Worm (Caenorhabditis elegans): ENCODE results near the gene rab-33.

rab-33 gene

ce11 chrIII:10488052-10488451 is 15.6 kb downstream of the rab-33 start, which contains the start of gene ptr-25:
ptr-25 (plus strand) TSS chrIII:10488124.
- no peak for TF ChIP-seq nhr-90 (tag; optimal IDR thresholded peaks at IDR 0.05)
- TF ChIP-seq lir-1 (GFP tag; conservative IDR thresholded peaks at IDR 0.05): no peak
- no peak for TF ChIP-seq efl-1 (GFP tag; optimal IDR thresholded peaks at IDR 0.05)
- no peak for TF ChIP-seq die-1 (tag; optimal IDR thresholded peaks at IDR 0.05)
- TF ChIP-seq snpc-1.1 (tag; optimal IDR thresholded peaks at IDR 0.05; ENCODE audit: insufficient read depth): no peak
- TF ChIP-seq gei-17 (GFP tag; optimal IDR thresholded peaks at IDR 0.05): no peak
- no peak for TF ChIP-seq zfh-2 (GFP tag; conservative IDR thresholded peaks at IDR 0.05)
- TF ChIP-seq madf-10 (tag; optimal IDR thresholded peaks at IDR 0.05): no peak
- no peak for TF ChIP-seq F57A8.1 (GFP tag; optimal IDR thresholded peaks at IDR 0.05)
- no peak for TF ChIP-seq tbp1 (GFP tag; optimal IDR thresholded peaks at IDR 0.05)
- no peak for TF ChIP-seq sea-2 (GFP tag; IDR thresholded peaks at IDR 0.05)
- no peak for TF ChIP-seq mes-4 (tag; optimal IDR thresholded peaks at IDR 0.05)
- no peak for TF ChIP-seq C06A6.2 (GFP tag; conservative IDR thresholded peaks at IDR 0.05)
- no peak for TF ChIP-seq ztf-18 (tag; optimal IDR thresholded peaks at IDR 0.05)
- no peak for TF ChIP-seq pha-4 (tag; optimal IDR thresholded peaks at IDR 0.05)
- no peak for TF ChIP-seq let-607 (tag; optimal IDR thresholded peaks at IDR 0.05)
- TF ChIP-seq aptf-2 (GFP tag; conservative IDR thresholded peaks at IDR 0.05): no peak
- TF ChIP-seq hsf-1 (GFP tag; IDR thresholded peaks at IDR 0.05): no peak
- TF ChIP-seq snpc-1.3 (tag; optimal IDR thresholded peaks at IDR 0.05; ENCODE audit: insufficient read depth): no peak

- TF ChIP-seq mcd-1 (GFP tag; IDR thresholded peaks at IDR 0.05): no peak
- TF ChIP-seq hlh-26 (GFP tag; conservative IDR thresholded peaks at IDR 0.05): no peak
- TF ChIP-seq F23B12.7 (tag; optimal IDR thresholded peaks at IDR 0.05; ENCODE audit: insufficient read depth): no peak
- no peak for TF ChIP-seq atf-7 (tag; optimal IDR thresholded peaks at IDR 0.05)
- TF ChIP-seq die-1 (tag; optimal IDR thresholded peaks at IDR 0.05): no peak
- TF ChIP-seq madf-3 (GFP tag; IDR thresholded peaks at IDR 0.05): no peak
- no peak for TF ChIP-seq attf-5 (GFP tag; optimal IDR thresholded peaks at IDR 0.05)
- TF ChIP-seq snpc-1.1 (tag; optimal IDR thresholded peaks at IDR 0.05; ENCODE audit: insufficient read depth): no peak
- no peak for TF ChIP-seq snpc-3.4 (tag; optimal IDR thresholded peaks at IDR 0.05)
- no peak for TF ChIP-seq Y53G8AR.9 (GFP tag; conservative IDR thresholded peaks at IDR 0.05)
- no peak for TF ChIP-seq bed-1 (GFP tag; IDR thresholded peaks at IDR 0.05)
- TF ChIP-seq bed-2 (GFP tag; IDR thresholded peaks at IDR 0.05): no peak
- TF ChIP-seq K11D2.4 (GFP tag; IDR thresholded peaks at IDR 0.05): no peak
Measured at ce11 chrIII:10486455-10486854, 17.2 kb downstream of the rab-33 start.

DNA sequence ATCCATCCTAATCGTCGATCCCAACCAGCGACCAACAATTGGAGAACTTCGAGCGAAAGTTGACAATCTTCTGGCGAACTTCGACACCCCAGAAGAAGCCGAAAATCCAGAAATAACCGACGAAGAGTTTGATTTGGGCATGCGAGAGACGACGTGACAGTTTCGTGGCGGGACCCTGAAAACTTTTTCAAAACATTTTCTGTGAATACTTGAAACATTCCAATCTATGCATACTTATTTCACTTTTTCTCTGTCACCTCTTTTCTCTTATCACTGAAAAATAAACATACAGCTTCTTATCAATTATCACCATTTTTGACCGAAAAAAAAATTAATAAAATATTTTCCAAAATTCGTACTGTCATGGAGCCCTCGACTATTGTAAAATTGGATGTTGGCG is 21.7 kb downstream of the rab-33 start, which contains the start of gene D2045.8:
Gene D2045.8, plus strand, starts transcription at position 301 of the 400 bp plus-strand sequence.
- TF ChIP-seq F22D6.2 (tag; optimal IDR thresholded peaks at IDR 0.05) (no peak), ama-1 (optimal IDR thresholded peaks at IDR 0.05) (no peak), ama-1 (GFP tag; optimal IDR thresholded peaks at IDR 0.05) (no peak), lin-35 (GFP tag; optimal IDR thresholded peaks at IDR 0.05) (no peak), B0336.3 (GFP tag; IDR thresholded peaks at IDR 0.05) (no peak), ztf-25 (GFP tag; IDR thresholded peaks at IDR 0.05) (no peak), hsf-1 (GFP tag; IDR thresholded peaks at IDR 0.05) (no peak), zim-3 (tag; optimal IDR thresholded peaks at IDR 0.05) (no peak), pha-4 (tag; optimal IDR thresholded peaks at IDR 0.05) (no peak), rpc-1 (optimal IDR thresholded peaks at IDR 0.05) (no peak), rpc-1 (tag; optimal IDR thresholded peaks at IDR 0.05) (no peak), tlf-1 (GFP tag; optimal IDR thresholded peaks at IDR 0.05) (no peak), Y53F4B.3 (GFP tag; IDR thresholded peaks at IDR 0.05) (no peak), sea-2 (GFP tag; IDR thresholded peaks at IDR 0.05) (no peak), F49E8.2 (tag; optimal IDR thresholded peaks at IDR 0.05; ENCODE audit: insufficient read depth) (no peak), attf-6 (GFP tag; IDR thresholded peaks at IDR 0.05) (no peak), snpc-3.4 (tag; optimal IDR thresholded peaks at IDR 0.05) (no peak), egl-44 (GFP tag; IDR thresholded peaks at IDR 0.05) (no peak), unc-130 (GFP tag; optimal IDR thresholded peaks at IDR 0.05) (no peak), T26A5.8 (tag; optimal IDR thresholded peaks at IDR 0.05) (no peak), zfh-2 (GFP tag; conservative IDR thresholded peaks at IDR 0.05) (no peak)
